Worm (Caenorhabditis elegans): Measurements from ENCODE around the gene C08E8.11.

DNA sequence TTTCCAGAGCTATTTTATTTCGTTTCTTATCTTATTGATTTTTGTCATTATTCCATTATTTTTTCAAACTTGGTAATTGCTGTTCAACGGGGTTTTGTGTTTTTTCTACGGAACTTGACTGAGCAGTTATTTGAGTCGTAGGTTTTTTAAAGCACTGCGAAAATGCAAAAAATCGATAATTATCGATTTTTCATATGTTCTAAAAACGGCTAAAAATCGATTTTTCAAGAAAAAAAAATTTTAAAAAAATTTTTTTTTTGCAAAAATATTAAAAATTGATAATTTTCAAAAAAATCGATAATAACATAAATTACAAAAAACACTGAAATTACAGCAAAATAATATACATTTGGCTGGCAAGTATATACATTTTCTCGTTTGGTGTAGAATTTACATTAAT, 24.7 kb downstream of the C08E8.11 start:
- TF ChIP-seq unc-130 (GFP tag; optimal IDR thresholded peaks at IDR 0.05) = no peak
- TF ChIP-seq mxl-1 (tag; optimal IDR thresholded peaks at IDR 0.05) = no peak

Measured in whole organism, young adult.